Worm (Caenorhabditis elegans): ENCODE results near the gene epg-6.

ce11 chrIII:10557910-10558309 lies 42.1 kb downstream of the epg-6 start, which contains the start of gene T21C12.4:
- TF ChIP-seq unc-62 (GFP tag; optimal IDR thresholded peaks at IDR 0.05): no peak
- TF ChIP-seq lin-13 (tag; optimal IDR thresholded peaks at IDR 0.05): no peak
- no peak for TF ChIP-seq unc-39 (tag; optimal IDR thresholded peaks at IDR 0.05)
